Worm (Caenorhabditis elegans) whole organism, L3 larva: Measurements from ENCODE around the gene jmjd-5.

ENCODE experiments used
- aly-2 ChIP-seq: fragments of 150-350 bp; optimal IDR thresholded peaks from 2 replicates; lab custom pipeline; 2014; ENCODE audit warnings: missing biosample characterization, missing genetic modification characterization
- ceh-28 ChIP-seq: fragments of 150-350 bp; optimal IDR thresholded peaks from 2 replicates; lab custom pipeline; 2014; ENCODE audit warnings: missing biosample characterization, missing genetic modification reagents, missing genetic modification characterization
- nhr-11 ChIP-seq: fragments of 150-350 bp; optimal IDR thresholded peaks from 2 replicates; lab custom pipeline; 2014; ENCODE audit warnings: missing biosample characterization, missing genetic modification characterization
- nhr-237 ChIP-seq: fragments of 150-350 bp; optimal IDR thresholded peaks from 2 replicates; lab custom pipeline; 2014; ENCODE audit warnings: missing biosample characterization, missing genetic modification characterization
- nhr-28 ChIP-seq: fragments of 150-350 bp; optimal IDR thresholded peaks from 2 replicates; lab custom pipeline; 2014; ENCODE audit warnings: missing biosample characterization, missing genetic modification characterization
- snpc-4 ChIP-seq: fragments of 150-350 bp; optimal IDR thresholded peaks from 2 replicates; lab custom pipeline; 2014; ENCODE audit warnings: missing biosample characterization, missing genetic modification characterization

- TF ChIP-seq nhr-237 (no peak), aly-2 (no peak), ceh-28 (tag; lab: Kevin White, UChicago) (no peak), nhr-28 (tag; lab: Kevin White, UChicago) (no peak), nhr-11 (no peak), snpc-4 (tag; lab: Kevin White, UChicago) (peak; percentile 4)
Observed at ce11 chrV:11140326-11140725, 13.0 kb downstream of the jmjd-5 start.
